Worm (Caenorhabditis elegans) whole organism, L2 larva: ENCODE measurements around the gene tbc-12.

ENCODE experiments used
- elt-3 ChIP-seq: sonication (generic microtip); optimal IDR thresholded peaks from 2 replicates; lab custom pipeline; 2017; ENCODE audit warnings: missing biosample characterization, missing genetic modification characterization
- lsy-2 ChIP-seq, 2 experiments: fragments of 150-350 bp in 1 of 2; sonication (generic microtip) in 1 of 2; optimal IDR thresholded peaks; 2 replicates each; lab custom pipeline; 2014 to 2017; ENCODE audit warnings: missing biosample characterization in 2 of 2, missing genetic modification characterization in 2 of 2
- ztf-11 ChIP-seq: sonication (generic microtip); optimal IDR thresholded peaks from 2 replicates; lab custom pipeline; 2017; ENCODE audit warnings: missing biosample characterization, missing genetic modification characterization

DNA sequence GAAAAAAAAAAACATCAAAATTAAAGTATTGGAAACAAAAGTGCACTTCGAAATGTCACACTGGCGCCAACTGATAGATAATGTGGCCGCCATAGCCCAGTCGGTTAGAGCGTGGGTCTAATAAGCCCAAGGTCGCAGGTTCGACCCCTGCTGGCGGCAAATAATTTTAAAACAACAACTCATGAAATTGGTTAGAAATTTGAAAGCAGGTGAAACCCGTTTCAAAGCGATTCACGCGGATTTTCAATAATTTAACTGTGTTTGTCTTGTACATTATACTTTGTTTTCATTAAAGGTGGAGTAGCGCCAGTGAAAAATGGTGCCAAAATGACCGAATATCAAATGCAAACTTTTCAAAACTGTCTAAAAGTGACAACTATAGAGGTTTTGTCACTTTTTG lies 981 bp downstream of the tbc-12 start:
- TF ChIP-seq lsy-2 (tag; optimal IDR thresholded peaks at IDR 0.05; lab: Kevin White, UChicago) (peak in 1 of 2 experiments; percentile 30), ztf-11 (no peak), elt-3 (tag; lab: Kevin White, UChicago) (no peak)
